Worm (Caenorhabditis elegans): ENCODE measurements around the gene F45D11.14.
A peak's percentile ranks its signal among the peaks of the same experiment; 100 is the strongest.
"Not testable (repeated sequence)": the region's sequence is repeated elsewhere in the genome, so short reads cannot be mapped to it uniquely, and the experiment has no call there.

The F45D11.14 gene

DNA sequence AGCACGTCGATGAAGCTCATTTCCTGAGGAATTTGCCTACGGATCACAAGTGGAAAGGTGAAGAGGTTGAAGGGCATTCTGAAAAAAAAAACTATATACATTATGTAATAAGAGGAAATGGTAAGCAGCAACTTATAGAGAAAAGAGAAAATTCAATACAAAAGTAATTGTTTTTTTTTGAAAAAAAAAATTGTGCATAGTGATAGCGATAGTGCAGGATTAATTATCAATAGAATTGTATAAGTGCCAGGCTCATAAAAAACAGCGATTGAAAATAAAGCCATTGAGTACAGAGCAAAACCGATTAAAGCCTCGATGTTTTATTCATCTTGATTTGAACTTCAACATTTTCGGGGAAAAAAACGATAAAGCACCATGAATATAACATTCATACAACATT, 33.4 kb downstream of the F45D11.14 start, which contains the start of gene C32B5.15:
Gene C32B5.15, minus strand, starts transcription at position 101 of the 400 bp plus-strand sequence.
- TF ChIP-seq hlh-1 (tag; optimal IDR thresholded peaks at IDR 0.05): no peak
- TF ChIP-seq nhr-76 (tag; optimal IDR thresholded peaks at IDR 0.05): no peak
- no peak for TF ChIP-seq drap-1 (GFP tag; optimal IDR thresholded peaks at IDR 0.05)
- TF ChIP-seq blmp-1 (tag; optimal IDR thresholded peaks at IDR 0.05): no peak
- no peak for TF ChIP-seq nhr-28 (tag; optimal IDR thresholded peaks at IDR 0.05)
- TF ChIP-seq cnd-1 (tag; optimal IDR thresholded peaks at IDR 0.05): no peak
- no peak for TF ChIP-seq mep-1 (tag; optimal IDR thresholded peaks at IDR 0.05)
- no peak for TF ChIP-seq snpc-4 (tag; optimal IDR thresholded peaks at IDR 0.05)
- no peak for TF ChIP-seq bed-3 (GFP tag; optimal IDR thresholded peaks at IDR 0.05)
- no peak for TF ChIP-seq unc-120 (tag; optimal IDR thresholded peaks at IDR 0.05; ENCODE audit: poor library complexity, severe bottlenecking)
- TF ChIP-seq sptf-1 (tag; optimal IDR thresholded peaks at IDR 0.05): no peak
- no peak for TF ChIP-seq nhr-2 (tag; optimal IDR thresholded peaks at IDR 0.05)
- TF ChIP-seq mls-2 (tag; optimal IDR thresholded peaks at IDR 0.05): no peak

- TF ChIP-seq cnd-1, pha-4, mep-1 (tag; optimal IDR thresholded peaks at IDR 0.05): not testable (repeated sequence)
Observed at ce11 chrII:968106-968505, 38.2 kb downstream of the F45D11.14 start, which contains the start of gene C32B5.6. TSS of gene C32B5.6 (plus strand) at chrII:968406.

DNA sequence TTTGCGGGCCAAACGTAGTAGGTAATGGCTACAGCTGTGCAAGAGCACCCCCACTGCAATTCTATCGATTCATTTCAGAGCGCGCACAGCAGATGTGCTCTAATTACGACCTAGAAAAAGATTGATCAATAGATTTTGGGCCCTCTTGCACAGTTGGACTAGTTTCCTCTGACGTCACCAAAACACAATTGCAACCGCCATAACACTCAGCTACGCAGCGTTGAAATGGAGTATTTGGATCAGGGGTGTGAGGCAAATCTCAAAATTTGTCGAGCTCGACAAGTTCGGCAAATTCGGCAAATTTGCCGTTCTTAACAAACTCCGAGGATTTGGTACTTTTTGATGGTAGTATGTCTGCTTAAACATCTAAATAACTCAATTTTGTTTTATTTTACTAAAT, 39.3 kb downstream of the F45D11.14 start, which contains the start of gene fbxc-18:
Gene fbxc-18, minus strand, starts transcription at position 101 of the 400 bp plus-strand sequence.
- TF ChIP-seq ceh-39 (tag; optimal IDR thresholded peaks at IDR 0.05); nhr-237 (tag; optimal IDR thresholded peaks at IDR 0.05); ceh-83 (GFP tag; optimal IDR thresholded peaks at IDR 0.05): not testable (repeated sequence)

DNA sequence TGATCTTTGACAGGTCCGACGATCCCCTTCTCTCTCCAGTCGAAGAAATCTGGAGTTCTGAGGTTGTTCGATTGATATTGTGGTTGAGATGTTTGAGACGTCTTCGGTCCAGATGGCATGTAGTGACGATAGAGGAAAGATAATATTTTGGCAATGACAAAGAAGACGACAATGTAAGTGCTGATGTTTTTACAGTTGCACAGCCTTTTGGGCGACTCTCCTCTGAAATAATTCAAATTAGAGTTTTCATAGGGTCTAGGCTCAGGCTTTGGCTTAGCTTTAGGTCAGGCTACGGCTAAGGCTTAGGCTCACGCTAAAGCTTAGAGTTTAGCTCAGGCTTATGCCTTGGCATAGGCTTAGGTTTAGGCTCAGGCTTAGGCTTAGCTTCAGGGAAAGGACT, 44.3 kb downstream of the F45D11.14 start, which contains the start of gene C32B5.13:
Gene C32B5.13, minus strand, starts transcription at position 101 of the 400 bp plus-strand sequence.
- TF ChIP-seq ceh-83 (GFP tag; optimal IDR thresholded peaks at IDR 0.05) (no peak), flh-1 (GFP tag; optimal IDR thresholded peaks at IDR 0.05) (no peak), sem-2 (GFP tag; optimal IDR thresholded peaks at IDR 0.05) (no peak), unc-62 (GFP tag; optimal IDR thresholded peaks at IDR 0.05) (no peak), blmp-1 (tag; optimal IDR thresholded peaks at IDR 0.05) (no peak), mls-2 (tag; optimal IDR thresholded peaks at IDR 0.05) (no peak), unc-120 (tag; optimal IDR thresholded peaks at IDR 0.05; ENCODE audit: poor library complexity, severe bottlenecking) (no peak), mab-5 (tag; optimal IDR thresholded peaks at IDR 0.05) (no peak), unc-39 (tag; optimal IDR thresholded peaks at IDR 0.05) (no peak), pha-4 (tag; optimal IDR thresholded peaks at IDR 0.05) (no peak), ztf-11 (tag; optimal IDR thresholded peaks at IDR 0.05) (no peak), snpc-4 (tag; optimal IDR thresholded peaks at IDR 0.05) (no peak), nhr-237 (tag; optimal IDR thresholded peaks at IDR 0.05) (no peak), nhr-76 (tag; optimal IDR thresholded peaks at IDR 0.05) (no peak), tbx-8 (GFP tag; optimal IDR thresholded peaks at IDR 0.05) (no peak)

ce11 chrII:960218-960617, 46.1 kb downstream of the F45D11.14 start, which contains the start of the genes C32B5.18 and C32B5.7:
TSS of gene C32B5.18 (plus strand) at chrII:960518.
TSS of gene C32B5.7 (plus strand) at chrII:960528.
- peak; percentile 35 for TF ChIP-seq cnd-1 (tag; optimal IDR thresholded peaks at IDR 0.05)
- peak; percentile 13 for TF ChIP-seq nhr-2 (tag; optimal IDR thresholded peaks at IDR 0.05)
- TF ChIP-seq unc-62 (GFP tag; optimal IDR thresholded peaks at IDR 0.05): no peak
- no peak for TF ChIP-seq elt-3 (tag; optimal IDR thresholded peaks at IDR 0.05)
- TF ChIP-seq snpc-4 (tag; optimal IDR thresholded peaks at IDR 0.05): no peak
- no peak for TF ChIP-seq flh-1 (GFP tag; optimal IDR thresholded peaks at IDR 0.05)
- TF ChIP-seq lsy-2 (tag; optimal IDR thresholded peaks at IDR 0.05): no peak
- no peak for TF ChIP-seq tbx-8 (GFP tag; optimal IDR thresholded peaks at IDR 0.05)
- TF ChIP-seq ces-1 (GFP tag; optimal IDR thresholded peaks at IDR 0.05): no peak
- no peak for TF ChIP-seq unc-39 (tag; optimal IDR thresholded peaks at IDR 0.05)
- no peak for TF ChIP-seq nhr-12 (tag; optimal IDR thresholded peaks at IDR 0.05)
- no peak for TF ChIP-seq bed-3 (GFP tag; optimal IDR thresholded peaks at IDR 0.05)
- peak; percentile 20 for TF ChIP-seq ceh-39 (tag; optimal IDR thresholded peaks at IDR 0.05)
- TF ChIP-seq nhr-237 (tag; optimal IDR thresholded peaks at IDR 0.05): no peak
- no peak for TF ChIP-seq ceh-43 (GFP tag; optimal IDR thresholded peaks at IDR 0.05)

DNA sequence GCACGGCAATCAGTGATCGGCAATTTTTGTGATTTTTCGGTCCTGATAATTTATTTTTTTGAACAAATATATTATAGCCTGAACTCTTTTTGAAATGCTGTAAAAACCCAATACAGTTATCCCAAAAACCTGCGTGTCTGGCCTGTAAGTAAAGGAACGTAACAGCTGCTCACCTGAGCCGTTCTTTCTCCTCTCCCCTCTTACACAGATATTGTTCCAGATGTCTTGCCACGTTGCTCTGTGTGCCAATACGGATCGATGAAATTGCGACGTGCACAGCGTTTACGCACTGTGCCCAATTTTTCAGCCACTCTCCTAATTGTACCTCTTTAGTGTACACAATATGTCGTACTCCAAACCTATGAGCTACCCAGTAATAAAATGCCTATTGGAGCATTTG, 47.7 kb downstream of the F45D11.14 start, which contains the start of gene sdz-4:
Gene sdz-4, plus strand, starts transcription at position 301 of the 400 bp plus-strand sequence.
- TF ChIP-seq nhr-12 (tag; optimal IDR thresholded peaks at IDR 0.05) (no peak), lin-13 (tag; optimal IDR thresholded peaks at IDR 0.05) (no peak), lsy-2 (tag; optimal IDR thresholded peaks at IDR 0.05) (no peak), ham-2 (GFP tag; optimal IDR thresholded peaks at IDR 0.05) (no peak), ceh-43 (GFP tag; optimal IDR thresholded peaks at IDR 0.05) (no peak), elt-1 (tag; optimal IDR thresholded peaks at IDR 0.05; ENCODE audit: borderline replicate concordance, insufficient read depth) (no peak), nhr-28 (tag; optimal IDR thresholded peaks at IDR 0.05) (no peak), snpc-4 (tag; optimal IDR thresholded peaks at IDR 0.05) (no peak), mls-2 (tag; optimal IDR thresholded peaks at IDR 0.05) (no peak), mab-5 (tag; optimal IDR thresholded peaks at IDR 0.05) (no peak), pha-4 (tag; optimal IDR thresholded peaks at IDR 0.05) (no peak), M03D4.4 (tag; optimal IDR thresholded peaks at IDR 0.05) (no peak), nhr-76 (tag; optimal IDR thresholded peaks at IDR 0.05) (no peak)
